Fruit fly (Drosophila melanogaster): ENCODE results near the gene Acp24A4.

Gene Acp24A4

DNA sequence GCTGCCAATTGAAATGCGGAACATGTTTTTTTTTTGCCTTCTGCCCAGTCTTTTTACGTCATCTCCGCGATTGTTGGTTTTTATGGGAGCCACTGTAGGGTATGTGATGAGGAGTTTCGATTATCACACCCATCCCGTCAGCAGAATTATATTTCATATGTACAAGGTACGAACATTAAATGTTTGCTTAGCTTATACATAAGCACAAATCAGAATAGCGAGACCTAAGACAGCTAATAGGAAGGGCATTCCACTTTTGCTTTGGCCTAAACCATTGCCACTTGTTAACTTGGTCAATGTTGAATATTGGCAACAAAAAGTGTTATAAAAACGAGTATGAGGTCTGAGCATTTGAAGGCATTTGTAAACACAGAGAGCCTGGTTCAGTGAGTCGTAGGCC lies 9.6 kb upstream of the Acp24A4 start, which contains the start of gene CG2816:
Gene CG2816 (plus strand): TSS at position 400 of the 400 bp plus-strand sequence.
- TF ChIP-seq CG8478 (optimal IDR thresholded peaks at IDR 0.05) (no peak), CTCF (optimal IDR thresholded peaks at IDR 0.05) (no peak)

DNA sequence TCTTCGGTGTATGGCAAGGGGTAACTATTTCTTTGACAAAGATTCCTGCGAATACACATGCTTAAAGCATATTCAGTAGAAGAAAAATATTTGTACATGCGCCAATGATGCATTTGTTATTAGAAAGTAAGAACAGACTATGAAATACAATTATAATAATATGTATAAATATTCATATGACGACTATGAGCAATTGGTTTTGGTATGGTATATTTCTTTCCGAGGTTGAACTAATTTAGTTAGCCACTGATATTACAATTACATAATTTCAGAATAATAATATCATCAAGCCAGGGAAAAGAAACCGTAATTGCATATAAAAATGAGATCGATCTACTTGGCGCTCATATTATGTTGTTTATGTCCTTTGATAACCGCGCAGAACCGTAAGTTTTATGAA lies 7.8 kb upstream of the Acp24A4 start, which contains the start of gene CG43145:
Gene CG43145 (plus strand): TSS at position 301 of the 400 bp plus-strand sequence.
- TF ChIP-seq CTCF (optimal IDR thresholded peaks at IDR 0.05) (no peak), CG8478 (optimal IDR thresholded peaks at IDR 0.05) (no peak)

DNA sequence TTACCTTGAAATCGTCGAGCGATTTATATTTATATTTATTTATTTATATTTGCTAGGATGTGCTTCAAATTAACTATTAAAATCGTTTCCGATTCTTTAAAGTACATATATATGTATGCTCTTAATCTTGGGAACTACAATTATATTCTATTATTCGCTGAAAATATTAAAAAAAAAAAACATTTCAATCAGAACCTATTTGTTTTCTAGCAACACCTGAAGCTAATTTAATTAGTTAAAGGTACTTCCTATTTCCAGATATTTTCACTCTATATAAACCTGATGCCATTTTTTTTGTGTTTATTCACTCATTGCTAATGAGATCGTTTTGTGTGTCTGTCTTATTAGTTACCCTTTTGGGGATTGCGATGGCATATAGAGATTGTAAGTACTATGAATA lies 7.3 kb upstream of the Acp24A4 start, which contains the start of gene CG42467:
Gene CG42467 (plus strand): TSS at position 301 of the 400 bp plus-strand sequence.
- TF ChIP-seq CG8478 (optimal IDR thresholded peaks at IDR 0.05) (no peak), CTCF (optimal IDR thresholded peaks at IDR 0.05) (no peak)

DNA sequence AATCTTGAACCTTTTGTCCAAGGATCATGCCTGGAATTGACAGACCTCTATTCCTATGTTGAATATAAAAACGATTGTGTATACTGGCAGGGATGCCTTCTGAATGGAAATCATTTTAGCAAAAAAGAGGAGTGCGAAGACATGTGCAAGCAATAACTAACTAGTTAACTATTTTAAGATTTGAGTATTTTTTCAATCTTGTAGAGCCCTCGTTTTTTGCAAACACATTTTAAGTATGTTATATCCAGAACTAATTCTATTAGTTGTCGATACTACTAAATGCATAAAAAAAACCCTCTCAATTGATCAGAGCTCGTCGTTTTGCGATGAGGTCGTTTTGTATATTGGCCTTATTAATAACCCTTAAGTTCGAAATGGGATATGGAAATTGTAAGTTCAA lies 6.7 kb upstream of the Acp24A4 start, which contains the start of gene Sfp24C1:
Gene Sfp24C1 (plus strand): TSS at position 301 of the 400 bp plus-strand sequence.
- TF ChIP-seq CTCF (optimal IDR thresholded peaks at IDR 0.05) = no peak
- no peak for TF ChIP-seq CG8478 (optimal IDR thresholded peaks at IDR 0.05)

DNA sequence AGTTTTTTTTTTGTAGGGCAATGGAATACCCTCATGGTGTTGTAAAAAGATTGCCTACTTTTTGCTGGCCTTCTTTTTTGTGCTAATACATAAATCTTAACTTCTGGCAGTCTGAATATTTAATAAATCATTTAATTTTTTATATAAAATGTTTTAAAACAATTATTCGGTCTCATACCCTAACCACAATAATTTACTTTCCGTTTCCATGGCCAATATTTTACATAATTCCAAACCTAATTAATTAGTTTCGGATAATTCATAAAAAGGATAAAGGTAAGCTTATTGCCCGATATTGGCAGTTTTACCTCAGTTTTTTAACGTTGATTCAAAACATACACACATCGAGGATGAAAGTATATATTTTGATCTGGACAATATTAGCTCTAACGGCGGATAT lies 6.2 kb upstream of the Acp24A4 start, which contains the start of gene CG42465:
Gene CG42465 (plus strand): TSS at position 301 of the 400 bp plus-strand sequence.
- TF ChIP-seq CG8478 (optimal IDR thresholded peaks at IDR 0.05) (no peak), CTCF (optimal IDR thresholded peaks at IDR 0.05) (no peak)

DNA sequence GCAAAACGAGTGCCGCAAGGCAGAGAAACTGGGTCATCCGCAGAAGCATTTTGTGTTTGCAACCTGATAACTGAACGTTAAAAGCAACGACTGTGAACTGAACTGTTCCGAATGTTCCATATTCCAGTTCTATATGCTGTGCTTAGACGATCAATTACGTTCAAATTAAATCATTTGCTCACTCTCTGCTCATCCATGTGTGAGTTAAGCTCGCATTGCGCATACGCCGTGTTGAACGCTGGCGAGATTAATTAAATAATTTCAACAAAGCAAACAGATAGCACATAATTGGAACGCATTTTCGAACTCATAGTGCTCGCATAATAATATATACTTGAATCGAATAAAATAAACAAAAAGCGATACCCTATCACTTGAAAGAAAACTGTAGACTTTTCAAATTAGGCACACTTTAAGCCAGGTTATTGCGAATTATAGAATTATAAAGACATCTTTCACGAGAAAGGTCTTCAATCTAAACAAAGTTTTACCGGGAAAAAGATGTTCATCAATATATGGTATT lies 5.3 kb upstream of the Acp24A4 start, which contains the start of the genes CG10031 and CG42464:
Gene CG10031 (minus strand): TSS at position 101 of the 523 bp plus-strand sequence.
Gene CG42464 (plus strand): TSS at position 473 of the 523 bp plus-strand sequence.
- TF ChIP-seq CG8478 (optimal IDR thresholded peaks at IDR 0.05) (no peak), CTCF (optimal IDR thresholded peaks at IDR 0.05) (no peak)

DNA sequence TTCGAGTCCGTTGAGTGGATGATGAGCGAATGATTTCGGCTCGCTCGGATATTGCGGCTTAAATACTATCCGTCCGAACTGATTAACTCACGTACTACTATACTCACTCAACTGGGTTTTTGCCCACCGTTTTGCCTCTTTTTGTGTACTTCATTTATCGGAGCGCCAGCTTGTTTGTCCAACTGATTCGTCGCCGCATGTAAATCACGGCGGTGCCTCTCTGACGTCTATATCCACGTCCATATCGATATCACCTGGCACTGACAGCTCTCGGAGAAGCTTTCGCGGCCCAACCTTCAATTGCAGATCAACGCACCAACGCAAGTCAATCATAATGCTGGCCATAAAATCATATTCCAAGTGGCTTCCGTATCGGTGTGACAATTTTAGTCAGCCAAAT lies 4.1 kb upstream of the Acp24A4 start, which contains the start of gene CG3604:
Gene CG3604 (minus strand): TSS at position 101 of the 400 bp plus-strand sequence.
- TF ChIP-seq CG8478 (optimal IDR thresholded peaks at IDR 0.05) (no peak), CTCF (optimal IDR thresholded peaks at IDR 0.05) (no peak)

DNA sequence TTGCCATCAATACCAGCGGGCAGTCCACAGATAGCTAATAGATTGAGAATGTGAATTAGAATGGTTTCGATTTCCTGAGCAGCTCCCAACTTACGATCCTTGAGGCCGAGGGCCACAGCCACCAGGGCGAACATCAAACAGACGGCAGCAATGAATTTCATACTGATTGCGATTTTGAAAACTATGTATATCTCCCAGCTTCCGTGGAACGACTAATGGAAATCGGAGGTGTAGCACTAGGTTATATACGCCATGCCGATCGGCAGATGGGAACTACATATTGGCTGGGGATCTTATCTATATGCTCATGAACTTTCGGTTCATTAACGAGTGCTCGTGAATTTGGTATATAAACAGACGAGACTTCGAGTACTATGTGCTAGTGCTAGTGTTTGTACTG lies 2.7 kb upstream of the Acp24A4 start, which contains the start of gene IM33:
Gene IM33 (minus strand): TSS at position 221 of the 400 bp plus-strand sequence.
- no peak for TF ChIP-seq CG8478 (optimal IDR thresholded peaks at IDR 0.05)
- no peak for TF ChIP-seq CTCF (optimal IDR thresholded peaks at IDR 0.05)

DNA sequence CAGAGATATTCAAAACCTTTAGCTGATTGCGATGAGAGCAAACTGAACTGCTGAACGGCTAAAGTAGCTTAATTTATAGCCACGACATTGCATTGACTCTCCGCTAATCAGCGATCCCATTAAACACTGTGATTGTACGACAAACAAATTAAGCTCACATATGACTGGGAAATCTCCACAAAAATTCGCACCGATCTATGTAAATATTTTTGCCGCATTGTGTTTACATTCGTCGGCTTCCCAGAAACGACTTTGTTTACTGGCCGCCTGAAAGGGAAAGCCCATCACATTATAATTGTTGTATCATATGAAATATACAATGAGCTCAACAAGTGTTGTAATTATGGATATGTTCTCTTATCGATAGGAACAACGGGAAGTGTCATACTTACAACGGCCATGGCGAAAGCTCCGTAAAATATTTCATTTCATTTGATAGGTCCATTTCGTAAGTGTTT lies 1.7 kb upstream of the Acp24A4 start, which contains the start of gene CG16713:
Gene CG16713 (minus strand): TSS at position 51 of the 458 bp plus-strand sequence.
- no peak for TF ChIP-seq CG8478 (optimal IDR thresholded peaks at IDR 0.05)
- TF ChIP-seq CTCF (optimal IDR thresholded peaks at IDR 0.05) = no peak

DNA sequence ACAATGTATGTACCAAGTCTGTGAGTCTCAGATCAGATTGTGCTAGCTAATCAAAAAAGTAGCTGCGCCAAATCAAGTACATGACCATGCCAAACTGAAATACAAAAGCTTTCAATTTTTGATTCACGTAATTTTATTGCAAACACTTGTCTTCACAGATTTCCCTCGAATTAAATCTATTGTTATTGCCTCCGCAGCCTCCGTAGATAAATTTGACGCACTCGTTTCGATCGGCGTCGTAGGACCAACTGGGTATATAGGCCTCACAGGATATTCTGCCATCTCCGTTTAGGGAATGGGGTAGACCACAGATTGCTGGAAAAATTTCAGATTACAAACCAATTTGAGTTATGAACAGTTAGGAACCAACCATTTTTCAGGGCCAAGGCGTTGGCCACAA lies 1.2 kb upstream of the Acp24A4 start, which contains the start of gene CG43165:
Gene CG43165 (minus strand): TSS at position 101 of the 400 bp plus-strand sequence.
- TF ChIP-seq CTCF (optimal IDR thresholded peaks at IDR 0.05) = no peak
- no peak for TF ChIP-seq CG8478 (optimal IDR thresholded peaks at IDR 0.05)

DNA sequence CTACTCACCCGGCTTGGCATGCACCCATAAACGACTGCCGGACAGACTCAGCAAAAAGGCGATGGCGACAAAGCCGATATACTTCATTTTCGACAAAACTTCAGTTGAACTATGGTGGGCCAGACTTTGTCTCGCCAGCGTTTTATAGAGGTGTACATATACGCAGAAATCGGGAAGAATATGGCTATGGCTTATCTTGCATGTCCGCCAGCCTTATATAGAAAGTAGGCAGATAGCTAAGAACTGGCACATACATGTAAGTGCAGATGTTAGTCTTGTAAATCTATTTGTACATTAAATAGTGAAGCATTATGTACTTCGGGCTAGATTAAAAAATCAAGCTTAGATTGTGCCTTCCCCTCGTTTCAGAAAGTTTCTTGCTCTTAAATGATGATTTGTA lies 623 bp downstream of the Acp24A4 start, which contains the start of gene CG3513:
Gene CG3513 (minus strand): TSS at position 101 of the 400 bp plus-strand sequence.
- TF ChIP-seq CG8478 (optimal IDR thresholded peaks at IDR 0.05) = no peak

DNA sequence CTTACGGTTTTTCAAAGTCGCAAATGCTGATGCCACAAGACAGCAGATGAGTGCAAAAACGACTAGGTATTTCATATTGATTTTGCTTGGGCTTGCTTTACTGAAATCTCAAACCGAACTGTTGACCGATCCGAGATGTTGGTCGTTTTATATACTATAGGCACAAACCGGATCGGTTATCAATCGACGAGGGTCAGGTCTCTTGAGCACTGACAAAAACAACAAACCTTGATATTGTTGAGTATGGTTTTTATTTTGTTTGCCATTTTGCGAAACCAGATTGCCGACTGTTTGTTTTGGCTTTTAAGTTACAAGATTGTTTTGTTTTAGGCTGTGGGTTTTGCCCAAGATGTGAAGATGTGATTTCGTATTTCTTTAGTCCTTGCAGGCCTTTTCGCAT lies 1.2 kb downstream of the Acp24A4 start, which contains the start of gene CG16704:
Gene CG16704 (minus strand): TSS at position 122 of the 400 bp plus-strand sequence.
- TF ChIP-seq CTCF (optimal IDR thresholded peaks at IDR 0.05) = no peak
- TF ChIP-seq CG8478 (optimal IDR thresholded peaks at IDR 0.05) = no peak

DNA sequence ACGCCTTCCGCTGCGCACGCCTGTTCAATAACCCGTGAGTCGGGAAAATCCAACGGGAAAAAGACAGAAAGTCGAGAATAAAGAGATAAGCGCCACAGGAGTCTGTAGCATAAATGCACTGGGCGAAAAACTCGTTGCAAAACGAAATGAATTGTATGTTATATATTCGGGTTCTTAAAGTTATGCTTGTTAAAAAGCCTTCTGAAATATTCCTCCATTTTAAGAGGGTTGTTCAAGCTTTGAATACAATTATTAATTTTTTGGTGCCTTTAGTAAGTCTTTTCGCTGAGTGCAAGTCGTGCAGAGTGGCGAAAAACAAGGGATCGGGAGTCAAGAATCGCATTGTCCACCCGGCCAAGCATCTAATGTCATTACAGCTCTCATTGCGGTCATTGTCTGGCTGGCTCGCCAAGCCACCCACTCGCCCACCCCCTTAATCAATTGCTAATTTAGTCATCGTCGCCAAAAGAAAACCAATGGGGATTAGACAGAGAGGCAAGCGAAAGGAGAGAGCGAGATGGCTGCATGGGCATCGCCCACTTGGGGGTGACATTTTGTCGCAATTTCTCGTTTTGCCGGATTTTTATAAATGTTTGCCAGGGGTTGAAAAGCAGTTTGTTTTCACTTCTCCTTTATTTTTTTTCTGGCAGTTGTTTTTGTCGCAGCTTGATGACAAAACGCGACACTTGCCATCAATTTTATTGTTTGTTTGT lies 8.4 kb downstream of the Acp24A4 start:
- no peak for TF ChIP-seq CG8478 (optimal IDR thresholded peaks at IDR 0.05)
- TF ChIP-seq CTCF (optimal IDR thresholded peaks at IDR 0.05) = no peak

DNA sequence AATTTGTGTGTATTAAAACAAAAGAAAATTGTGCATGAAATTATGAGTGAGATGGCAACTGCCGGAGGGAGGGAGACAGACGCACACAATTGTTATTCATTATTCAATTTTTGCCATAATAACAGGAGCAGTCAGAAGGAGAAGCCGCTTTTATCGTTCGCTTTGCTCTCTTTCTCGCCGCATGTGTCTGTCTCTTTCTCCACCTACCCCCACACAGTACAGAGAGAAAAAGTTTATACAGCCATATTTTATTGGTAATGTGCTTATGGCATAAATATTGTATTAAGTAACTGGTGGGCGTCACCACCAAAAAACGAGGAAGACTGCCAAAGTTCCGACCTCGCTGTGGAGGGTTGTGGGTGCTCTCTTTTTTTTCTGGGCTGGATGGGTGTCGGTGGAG lies 11.2 kb downstream of the Acp24A4 start:
- TF ChIP-seq CG8478 (optimal IDR thresholded peaks at IDR 0.05) (no peak), CTCF (optimal IDR thresholded peaks at IDR 0.05) (no peak)

DNA sequence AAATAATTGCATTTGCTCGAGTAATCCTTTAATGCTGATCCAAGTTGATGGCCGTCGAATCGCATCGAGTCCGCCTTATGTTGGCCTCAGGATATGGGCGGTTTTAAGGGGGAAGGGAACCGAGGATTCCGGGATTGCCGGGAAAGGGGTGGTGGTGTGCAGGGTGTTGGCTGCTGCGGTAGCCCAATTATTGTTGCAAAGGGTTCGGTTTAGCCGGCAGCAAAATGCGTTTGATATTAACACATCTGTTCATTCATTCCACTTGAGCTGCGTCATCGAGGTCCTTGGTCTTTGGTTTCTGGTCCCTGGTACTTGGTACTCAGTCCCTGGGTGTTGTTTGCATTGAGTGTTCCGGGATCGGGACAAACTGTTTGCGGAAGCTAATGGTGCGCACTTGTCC lies 12.4 kb downstream of the Acp24A4 start:
- no peak for TF ChIP-seq CG8478 (optimal IDR thresholded peaks at IDR 0.05)
- TF ChIP-seq CTCF (optimal IDR thresholded peaks at IDR 0.05) = no peak

Data from S2 (cell line).